Fruit fly (Drosophila melanogaster) whole organism, embryonic: ENCODE measurements around the gene CG8891.

ENCODE experiments used
- Myb ChIP-seq: fragments of 200-800 bp; sonication (Bioruptor generic); optimal IDR thresholded peaks from 2 replicates; lab custom pipeline; 2016; ENCODE audit warnings: missing biosample characterization, missing genetic modification characterization
- sna ChIP-seq: fragments of 200-800 bp; sonication (Bioruptor generic); IDR thresholded peaks from 2 replicates; pipeline ENCODE4 v1.3.6; 2022; ENCODE audit warnings: missing biosample characterization, missing genetic modification characterization; ENCODE audit not compliant: partially characterized antibody

DNA sequence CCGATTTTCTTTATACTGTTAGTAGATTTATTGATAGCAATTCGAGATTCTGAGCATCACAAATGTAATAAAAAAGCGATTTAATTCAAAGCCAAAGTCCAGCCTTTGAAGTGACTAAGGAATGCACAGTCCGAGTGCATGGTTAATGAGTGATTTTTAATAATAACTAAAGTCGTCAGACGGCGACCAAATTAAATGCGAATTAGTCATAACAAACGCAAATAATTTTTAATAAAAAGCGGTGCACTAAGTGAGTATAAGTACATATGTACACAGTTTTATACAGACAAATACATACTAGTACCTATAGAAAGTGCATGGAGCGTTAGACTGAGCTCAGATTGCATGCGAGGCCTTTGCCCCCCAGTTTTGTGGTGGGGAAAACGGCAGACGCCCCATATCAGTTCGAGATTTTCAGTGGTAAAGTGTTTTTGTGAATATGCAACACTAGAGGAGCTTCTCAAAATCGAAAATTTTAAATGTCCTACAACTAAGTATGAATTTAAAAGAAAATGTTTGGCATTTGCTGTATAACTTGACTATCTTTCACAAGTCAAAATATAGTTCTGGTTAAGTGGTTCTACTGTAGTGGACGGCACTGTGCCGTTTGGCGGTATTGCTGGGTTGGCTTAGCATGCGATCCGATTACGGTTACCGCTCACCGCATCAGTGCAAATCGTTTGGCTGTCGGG lies 23.7 kb upstream of the CG8891 start:
- TF ChIP-seq Myb (GFP tag; lab: Kevin White, UChicago) (no peak), sna (no peak)
